Fruit fly (Drosophila melanogaster) whole organism, wandering third instar larva: ENCODE data around the gene gammaTub37C.

Source experiments
- Abd-B ChIP-seq: fragments of >200 bp; optimal IDR thresholded peaks from 2 replicates; lab custom pipeline; 2017; ENCODE audit warnings: missing biosample characterization, missing genetic modification characterization
- CG32264 ChIP-seq: fragments of 200-800 bp; sonication (Bioruptor generic); optimal IDR thresholded peaks from 2 replicates; lab custom pipeline; 2016; ENCODE audit warnings: missing biosample characterization, missing genetic modification characterization
- CG9705 ChIP-seq: fragments of 200-800 bp; sonication (Bioruptor generic); optimal IDR thresholded peaks from 2 replicates; lab custom pipeline; 2018; ENCODE audit warnings: missing biosample characterization, mild to moderate bottlenecking, missing genetic modification characterization
- CrebA ChIP-seq: fragments of 200-800 bp; sonication (Bioruptor generic); optimal IDR thresholded peaks from 2 replicates; lab custom pipeline; 2016; ENCODE audit warnings: missing biosample characterization, mild to moderate bottlenecking, missing genetic modification characterization, borderline replicate concordance
- Dfd ChIP-seq: fragments of >200 bp; optimal IDR thresholded peaks from 2 replicates; lab custom pipeline; 2017; ENCODE audit warnings: missing biosample characterization, missing genetic modification characterization
- Dif ChIP-seq: fragments of 200-275, 200-300 bp; sonication (Bioruptor generic); optimal IDR thresholded peaks from 2 replicates; lab custom pipeline; 2018; ENCODE audit warnings: missing biosample characterization, missing genetic modification characterization; ENCODE audit not compliant: partially characterized antibody
- GATAd ChIP-seq: sonication (Bioruptor generic); optimal IDR thresholded peaks from 2 replicates; lab custom pipeline; 2016; ENCODE audit warnings: missing biosample characterization, missing genetic modification characterization
- HLH106 ChIP-seq: fragments of 200-800 bp; optimal IDR thresholded peaks from 3 replicates; lab custom pipeline; 2019; ENCODE audit warnings: missing biosample characterization, mild to moderate bottlenecking, missing genetic modification characterization, moderate library complexity
- Hnf4 ChIP-seq: fragments of 200-800 bp; sonication (Bioruptor generic); optimal IDR thresholded peaks from 2 replicates; lab custom pipeline; 2016; ENCODE audit warnings: missing biosample characterization, mild to moderate bottlenecking, missing genetic modification characterization
- Hr78 ChIP-seq: fragments of >200 bp; optimal IDR thresholded peaks from 2 replicates; lab custom pipeline; 2017; ENCODE audit warnings: missing biosample characterization, missing genetic modification characterization
- Hr83 ChIP-seq: fragments of 200-300 bp; sonication (Bioruptor generic); optimal IDR thresholded peaks from 2 replicates; lab custom pipeline; 2016; ENCODE audit warnings: missing biosample characterization, mild to moderate bottlenecking, missing genetic modification characterization, moderate library complexity; ENCODE audit not compliant: poor library complexity, severe bottlenecking
- Jra ChIP-seq: sonication (Bioruptor generic); optimal IDR thresholded peaks from 2 replicates; lab custom pipeline; 2016; ENCODE audit warnings: missing biosample characterization, missing genetic modification characterization
- Mio ChIP-seq: sonication (Bioruptor generic); optimal IDR thresholded peaks from 2 replicates; lab custom pipeline; 2016; ENCODE audit warnings: missing biosample characterization, missing genetic modification characterization
- N ChIP-seq: fragments of >200 bp; optimal IDR thresholded peaks from 2 replicates; lab custom pipeline; 2018; ENCODE audit warnings: missing biosample characterization, missing external identifiers, missing genetic modification characterization
- OdsH ChIP-seq: fragments of 200-800 bp; sonication (Bioruptor generic); optimal IDR thresholded peaks from 2 replicates; lab custom pipeline; 2016; ENCODE audit warnings: missing biosample characterization, mild to moderate bottlenecking, missing genetic modification characterization
- Rel ChIP-seq, 2 experiments: fragments of 200-800 bp; sonication (Bioruptor generic) in 1 of 2; optimal IDR thresholded peaks; 2 replicates in 1 of 2; 3 replicates in 1 of 2; lab custom pipeline; 2016 to 2019; ENCODE audit warnings: mild to moderate bottlenecking in 2 of 2, missing biosample characterization in 2 of 2, missing genetic modification characterization in 2 of 2, moderate library complexity in 1 of 2
- Vsx2 ChIP-seq: fragments of 200-300, 225-300 bp; sonication (Bioruptor generic); optimal IDR thresholded peaks from 2 replicates; lab custom pipeline; 2018; ENCODE audit warnings: missing biosample characterization, missing genetic modification characterization; ENCODE audit not compliant: partially characterized antibody
- br ChIP-seq: fragments of 200-800 bp; sonication (Bioruptor generic); optimal IDR thresholded peaks from 2 replicates; lab custom pipeline; 2016; ENCODE audit warnings: missing biosample characterization, missing genetic modification characterization
- brk ChIP-seq: fragments of 200-800 bp; sonication (Bioruptor generic); optimal IDR thresholded peaks from 2 replicates; lab custom pipeline; 2016; ENCODE audit warnings: missing biosample characterization, mild to moderate bottlenecking, missing genetic modification characterization
- dl ChIP-seq, 2 experiments: fragments of 175-275, 200-275 bp in 1 of 2; fragments of 200-275 bp in 1 of 2; sonication (Bioruptor generic); optimal IDR thresholded peaks; lab custom pipeline; 2018; ENCODE audit warnings: mild to moderate bottlenecking in 2 of 2, missing biosample characterization in 2 of 2, missing genetic modification characterization in 2 of 2, moderate library complexity in 2 of 2; ENCODE audit not compliant: partially characterized antibody in 2 of 2, insufficient read depth in 1 of 2
- dmrt93B ChIP-seq: fragments of 200-800 bp; sonication (Bioruptor generic); optimal IDR thresholded peaks from 2 replicates; lab custom pipeline; 2018; ENCODE audit warnings: missing biosample characterization, mild to moderate bottlenecking, missing genetic modification characterization
- dsf ChIP-seq: sonication (Bioruptor generic); optimal IDR thresholded peaks from 2 replicates; lab custom pipeline; 2016; ENCODE audit warnings: missing biosample characterization, missing genetic modification characterization, borderline replicate concordance
- ey ChIP-seq: fragments of 200-800 bp; sonication (Bioruptor generic); optimal IDR thresholded peaks from 2 replicates; lab custom pipeline; 2016; ENCODE audit warnings: missing biosample characterization, missing genetic modification characterization
- foxo ChIP-seq, 2 experiments: fragments of 200-800 bp; sonication (Bioruptor generic); optimal IDR thresholded peaks; 2 replicates in 1 of 2; 3 replicates in 1 of 2; lab custom pipeline; 2016 to 2017; ENCODE audit warnings: missing biosample characterization in 2 of 2, missing genetic modification characterization in 2 of 2
- fru ChIP-seq: fragments of 200-800 bp; sonication (Bioruptor generic); optimal IDR thresholded peaks from 3 replicates; lab custom pipeline; 2016; ENCODE audit warnings: missing biosample characterization, mild to moderate bottlenecking, missing genetic modification characterization
- jim ChIP-seq: fragments of 175-275, 200-325 bp; sonication (Bioruptor generic); optimal IDR thresholded peaks from 2 replicates; lab custom pipeline; 2016; ENCODE audit warnings: missing biosample characterization, mild to moderate bottlenecking, missing genetic modification characterization
- lola ChIP-seq: fragments of >200 bp; optimal IDR thresholded peaks from 2 replicates; lab custom pipeline; 2017; ENCODE audit warnings: missing biosample characterization, missing genetic modification characterization
- pan ChIP-seq: fragments of >200 bp; optimal IDR thresholded peaks from 2 replicates; lab custom pipeline; 2017
- psq ChIP-seq: fragments of 200-800 bp; sonication (Bioruptor generic); optimal IDR thresholded peaks from 3 replicates; lab custom pipeline; 2017; ENCODE audit warnings: missing biosample characterization, mild to moderate bottlenecking, missing genetic modification characterization, moderate library complexity
- rgr ChIP-seq: fragments of 200-800 bp; sonication (Bioruptor generic); optimal IDR thresholded peaks from 3 replicates; lab custom pipeline; 2016; ENCODE audit warnings: missing biosample characterization, mild to moderate bottlenecking, missing genetic modification characterization
- sage ChIP-seq: fragments of 200-800 bp; sonication (Bioruptor generic); optimal IDR thresholded peaks from 2 replicates; lab custom pipeline; 2016; ENCODE audit warnings: missing biosample characterization, mild to moderate bottlenecking, missing genetic modification characterization
- sv ChIP-seq: fragments of 200-800 bp; sonication (Bioruptor generic); optimal IDR thresholded peaks from 3 replicates; lab custom pipeline; 2016; ENCODE audit warnings: missing biosample characterization, missing genetic modification characterization
- tai ChIP-seq: sonication (Bioruptor generic); optimal IDR thresholded peaks from 2 replicates; lab custom pipeline; 2016; ENCODE audit warnings: missing biosample characterization, missing genetic modification characterization
- woc ChIP-seq: sonication (Bioruptor generic); optimal IDR thresholded peaks from 2 replicates; lab custom pipeline; 2016; ENCODE audit warnings: missing biosample characterization, mild to moderate bottlenecking, missing genetic modification characterization

The gammaTub37C gene

DNA sequence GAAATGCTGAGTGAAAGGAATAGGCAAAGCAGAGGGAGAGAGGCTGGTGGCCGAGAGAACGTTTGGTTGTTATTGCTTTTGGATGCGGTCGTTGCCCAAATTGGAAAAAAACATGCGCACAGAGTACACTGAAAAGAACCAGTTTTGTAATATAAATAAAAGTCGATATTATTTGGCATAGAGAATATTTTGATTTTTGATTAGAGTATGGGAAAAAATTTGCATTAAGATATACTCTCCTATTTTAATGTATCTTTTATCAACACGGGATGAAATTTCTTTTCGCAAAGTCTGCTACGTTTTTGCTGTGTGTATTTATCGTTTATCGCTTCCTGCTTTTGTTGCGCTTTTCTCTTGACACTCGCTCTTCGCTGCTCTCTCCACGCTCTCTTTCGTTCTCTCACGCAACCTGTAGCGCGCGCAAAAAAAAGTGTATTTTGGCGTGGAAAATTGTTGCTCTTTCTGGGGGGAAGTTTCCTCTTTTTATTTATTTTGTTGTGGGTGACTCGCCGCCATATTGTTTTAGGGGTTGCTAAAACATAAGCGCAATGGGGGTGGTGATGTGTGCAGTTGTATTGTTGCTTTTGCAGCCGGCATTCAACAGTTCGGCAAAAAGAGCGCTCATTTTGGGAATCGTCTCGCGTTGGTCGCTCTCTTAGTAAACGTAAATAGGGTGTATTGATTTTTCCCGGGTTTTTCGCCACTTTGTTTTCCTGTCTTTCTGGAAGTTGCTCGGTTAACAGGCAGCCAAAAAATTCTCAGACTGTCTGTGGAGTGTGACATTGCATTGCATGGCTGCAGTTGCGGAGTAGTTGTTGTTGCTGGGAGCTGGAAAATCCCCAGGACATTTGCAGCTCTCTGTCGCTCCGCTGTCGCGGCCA is 20.4 kb downstream of the gammaTub37C start (continued):
- peak; percentile 87 for TF ChIP-seq sage (GFP tag; lab: Kevin White, UChicago)
- peak; percentile 79 to 96 for TF ChIP-seq foxo (GFP tag; optimal IDR thresholded peaks at IDR 0.05; lab: Kevin White, UChicago)
- peak; percentile 89 for TF ChIP-seq woc
- TF ChIP-seq jim (GFP tag; lab: Kevin White, UChicago) = no peak
- no peak for TF ChIP-seq Abd-B (GFP tag; lab: Kevin White, UChicago)
- TF ChIP-seq dl (GFP tag; optimal IDR thresholded peaks at IDR 0.05; lab: Kevin White, UChicago; ENCODE audit: insufficient read depth in 1 of 2, partially characterized antibody in 2 of 2) = peak; percentile 41 to 42
- TF ChIP-seq lola (GFP tag; lab: Kevin White, UChicago) = no peak
- peak; percentile 96 for TF ChIP-seq rgr (GFP tag; lab: Kevin White, UChicago)

DNA sequence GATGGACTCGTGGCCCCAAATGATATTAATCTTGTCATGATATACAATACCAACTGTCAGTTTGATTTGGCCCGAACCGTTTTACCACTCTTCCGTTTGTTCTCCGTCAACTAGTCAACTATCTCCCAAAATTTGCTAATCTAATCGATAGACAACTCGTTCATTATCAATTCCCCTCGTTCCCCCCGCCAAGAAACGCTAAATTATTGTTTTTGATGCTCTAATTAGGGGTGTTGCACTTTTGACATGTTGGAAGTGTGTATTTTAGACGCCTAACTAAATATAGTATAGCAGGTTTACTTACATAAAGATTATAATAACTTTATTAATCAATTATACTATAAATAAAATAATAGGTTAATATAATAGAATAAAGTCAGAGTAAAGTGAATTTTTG is 21.6 kb downstream of the gammaTub37C start:
- TF ChIP-seq Dif (GFP tag; lab: Kevin White, UChicago) = no peak
- TF ChIP-seq dl (GFP tag; optimal IDR thresholded peaks at IDR 0.05; lab: Kevin White, UChicago; ENCODE audit: insufficient read depth in 1 of 2, partially characterized antibody in 2 of 2) = no peak
- no peak for TF ChIP-seq tai
- TF ChIP-seq fru (GFP tag; lab: Kevin White, UChicago) = no peak
- TF ChIP-seq woc = no peak

DNA sequence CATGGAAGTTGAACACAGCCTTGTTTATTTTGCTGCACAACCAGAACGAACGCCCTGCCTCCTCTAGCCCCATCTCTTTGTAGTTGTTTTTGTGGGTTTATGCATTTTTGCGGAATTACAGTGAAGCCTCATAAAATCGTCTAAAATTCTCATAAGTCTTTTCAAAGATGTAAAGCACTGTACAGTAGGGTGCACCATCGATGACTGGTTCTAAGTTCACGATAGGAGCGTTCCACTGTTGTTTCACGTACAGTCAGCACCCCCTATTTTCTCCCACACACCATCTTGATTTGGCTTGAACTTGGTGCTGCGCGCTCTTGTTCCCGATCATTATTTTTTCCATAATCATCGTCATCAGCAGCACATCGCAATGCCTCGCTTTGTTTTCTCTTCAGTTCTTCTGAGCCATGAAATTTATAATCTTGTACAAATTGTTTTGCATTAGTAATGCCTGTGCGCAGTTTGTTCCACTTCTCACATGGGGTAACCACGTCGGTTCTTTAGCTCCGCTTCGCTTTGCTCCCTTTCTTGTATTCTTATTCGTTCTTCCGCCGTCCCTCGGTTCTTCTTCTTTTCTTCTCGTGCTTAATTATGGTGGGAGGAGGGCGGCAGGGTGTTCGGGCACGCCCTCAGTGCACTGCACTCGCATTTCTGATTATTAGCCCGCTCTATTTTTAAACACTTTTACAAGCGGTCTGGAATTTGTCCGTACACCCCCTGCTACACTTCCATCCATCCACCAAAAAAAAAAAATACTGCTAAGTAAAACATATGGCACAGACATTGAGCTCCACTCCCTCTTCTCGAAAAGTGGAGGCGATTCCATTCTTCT is 22.2 kb downstream of the gammaTub37C start:
- TF ChIP-seq woc (peak; percentile 34), CG32264 (GFP tag; lab: Kevin White, UChicago) (no peak), sage (GFP tag; lab: Kevin White, UChicago) (no peak), psq (GFP tag; lab: Kevin White, UChicago) (peak; percentile 87), HLH106 (tag; lab: Kevin White, UChicago) (peak; percentile 3), foxo (GFP tag; optimal IDR thresholded peaks at IDR 0.05; lab: Kevin White, UChicago) (peak in 1 of 2 experiments; percentile 17), rgr (GFP tag; lab: Kevin White, UChicago) (no peak), fru (GFP tag; lab: Kevin White, UChicago) (peak; percentile 24), OdsH (peak; percentile 18)

DNA sequence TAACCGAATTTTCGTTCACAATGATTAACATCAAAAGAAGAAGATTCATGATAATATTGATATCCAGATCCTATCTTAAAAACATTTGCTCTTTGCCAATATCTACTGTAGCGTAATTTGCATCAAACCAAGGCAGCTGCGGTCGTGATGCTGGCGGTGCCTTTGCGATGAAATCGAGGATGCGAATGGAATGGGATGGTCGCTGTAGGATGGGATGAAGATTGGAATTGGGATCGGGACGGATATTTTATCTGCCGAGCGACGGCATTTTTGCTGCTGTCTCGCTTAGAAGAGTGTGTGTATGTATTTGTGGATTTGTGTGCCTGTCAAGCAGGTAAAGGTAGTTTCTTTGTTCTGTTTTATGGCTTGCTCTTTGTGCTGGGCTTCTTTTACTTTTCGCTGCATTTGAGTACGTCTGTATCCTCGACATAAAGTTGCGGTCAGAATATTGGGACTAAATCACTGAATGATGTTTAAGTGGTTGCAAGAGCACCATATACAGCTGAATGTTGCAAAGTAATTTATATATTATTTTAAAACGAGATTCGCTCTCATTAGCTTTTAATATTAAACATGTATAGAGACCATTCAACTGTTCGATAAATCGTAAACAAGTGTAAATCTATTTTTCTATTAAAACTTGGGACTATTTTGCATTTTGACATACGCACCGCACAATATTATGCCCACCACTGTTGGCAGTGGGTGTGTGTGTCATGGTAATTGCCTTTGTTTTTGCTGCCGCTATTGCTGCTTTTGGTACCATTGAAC is 23.0 kb downstream of the gammaTub37C start:
- TF ChIP-seq br (GFP tag; lab: Kevin White, UChicago) (peak; percentile 41), CG32264 (GFP tag; lab: Kevin White, UChicago) (peak; percentile 28), dmrt93B (GFP tag; lab: Kevin White, UChicago) (peak; percentile 2), dsf (no peak), ey (GFP tag; lab: Kevin White, UChicago) (peak; percentile 67), Dfd (GFP tag; lab: Kevin White, UChicago) (no peak), lola (GFP tag; lab: Kevin White, UChicago) (no peak), OdsH (peak; percentile 55), psq (GFP tag; lab: Kevin White, UChicago) (peak; percentile 86), sv (no peak), tai (peak; percentile 35), rgr (GFP tag; lab: Kevin White, UChicago) (peak; percentile 55), fru (GFP tag; lab: Kevin White, UChicago) (peak; percentile 62), woc (peak; percentile 20), CrebA (GFP tag; lab: Kevin White, UChicago) (no peak), Hr78 (no peak), Mio (GFP tag; lab: Kevin White, UChicago) (no peak), Hr83 (GFP tag; lab: Kevin White, UChicago) (no peak), Rel (GFP tag; optimal IDR thresholded peaks at IDR 0.05; lab: Kevin White, UChicago) (peak; percentile 59), Rel (tag; optimal IDR thresholded peaks at IDR 0.05; lab: Kevin White, UChicago) (no peak), Abd-B (GFP tag; lab: Kevin White, UChicago) (no peak), jim (GFP tag; lab: Kevin White, UChicago) (no peak), pan (lab: Kevin White, UChicago) (no peak), CG9705 (GFP tag; lab: Kevin White, UChicago) (no peak), Jra (no peak), HLH106 (tag; lab: Kevin White, UChicago) (peak; percentile 48), Vsx2 (GFP tag; lab: Kevin White, UChicago) (no peak), GATAd (GFP tag; lab: Kevin White, UChicago) (no peak), Dif (GFP tag; lab: Kevin White, UChicago) (no peak), N (GFP tag; lab: Kevin White, UChicago) (no peak), Hnf4 (GFP tag; lab: Kevin White, UChicago) (peak; percentile 35), dl (GFP tag; optimal IDR thresholded peaks at IDR 0.05; lab: Kevin White, UChicago; ENCODE audit: insufficient read depth in 1 of 2, partially characterized antibody in 2 of 2) (peak in 1 of 2 experiments; percentile 19), brk (GFP tag; lab: Kevin White, UChicago) (peak; percentile 68)
